Fruit fly (Drosophila melanogaster): ENCODE data around the gene CG8028.

- no peak for TF ChIP-seq psq (optimal IDR thresholded peaks at IDR 0.05)
- TF ChIP-seq CG8478 (optimal IDR thresholded peaks at IDR 0.05): no peak
- no peak for TF ChIP-seq usp (GFP tag; optimal IDR thresholded peaks at IDR 0.05)
- no peak for TF ChIP-seq pan (optimal IDR thresholded peaks at IDR 0.05)
Measured at dm6 chrX:19261528-19262102, 18.5 kb downstream of the CG8028 start, which contains the start of gene Vav.

Data from whole organism.